Fruit fly (Drosophila melanogaster): ENCODE data around the gene Pih1D1.

DNA sequence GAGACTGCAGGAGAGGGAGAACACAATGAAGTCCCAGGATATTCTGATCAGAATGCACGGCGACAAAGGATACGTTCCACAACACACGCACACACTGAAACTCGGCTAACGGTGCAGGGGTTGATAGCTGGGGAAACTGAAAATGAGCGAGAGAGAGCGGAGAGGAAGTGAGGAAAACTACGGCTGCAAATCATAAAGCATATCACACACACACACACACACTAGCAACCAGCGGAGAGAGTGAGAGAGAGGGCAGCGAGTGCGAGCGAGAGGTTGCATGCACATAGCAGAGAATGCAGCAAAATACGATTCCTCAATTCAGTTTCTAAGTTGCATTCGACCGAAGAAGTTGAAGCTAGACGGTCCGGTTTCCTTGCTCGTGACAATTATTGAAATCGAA lies 43.4 kb downstream of the Pih1D1 start:
- TF ChIP-seq CG8301 (tag; optimal IDR thresholded peaks at IDR 0.05) = no peak
- no peak for TF ChIP-seq CG9948 (tag; optimal IDR thresholded peaks at IDR 0.05)
- no peak for TF ChIP-seq Pif1B (GFP tag; optimal IDR thresholded peaks at IDR 0.05)
- TF ChIP-seq Pif1A (GFP tag; optimal IDR thresholded peaks at IDR 0.05) = no peak
- TF ChIP-seq CG13204 (GFP tag; optimal IDR thresholded peaks at IDR 0.05) = no peak
- TF ChIP-seq EcR (GFP tag; optimal IDR thresholded peaks at IDR 0.05) = no peak
- no peak for TF ChIP-seq Snoo (tag; optimal IDR thresholded peaks at IDR 0.05)

Measured in whole organism, pupa.